Worm (Caenorhabditis elegans): Measurements from ENCODE around the gene C09F12.3.
A peak's percentile ranks its signal among the peaks of the same experiment; 100 is the strongest.

C09F12.3 gene

ce11 chrX:11042777-11043176, at the start of gene C09F12.3:
TSS of gene C09F12.3 (minus strand) at chrX:11042877.
- no peak for TF ChIP-seq ztf-29 (GFP tag; IDR thresholded peaks at IDR 0.05)
- no peak for TF ChIP-seq klf-2 (GFP tag; conservative IDR thresholded peaks at IDR 0.05)
- no peak for TF ChIP-seq ref-1 (GFP tag; conservative IDR thresholded peaks at IDR 0.05)
- no peak for TF ChIP-seq med-1 (GFP tag; optimal IDR thresholded peaks at IDR 0.05; ENCODE audit: insufficient read depth)
- TF ChIP-seq T22C8.4 (GFP tag; IDR thresholded peaks at IDR 0.05): no peak
- no peak for TF ChIP-seq flt-1 (GFP tag; IDR thresholded peaks at IDR 0.05)
- TF ChIP-seq cog-1 (tag; optimal IDR thresholded peaks at IDR 0.05): no peak
- TF ChIP-seq tab-1 (GFP tag; IDR thresholded peaks at IDR 0.05): no peak
- no peak for TF ChIP-seq ztf-23 (GFP tag; IDR thresholded peaks at IDR 0.05)

ce11 chrX:11088952-11089351, 46.3 kb upstream of the C09F12.3 start, which contains the start of gene W04G3.11:
TSS of gene W04G3.11 (plus strand) at chrX:11089195.
- TF ChIP-seq ztf-29 (GFP tag; IDR thresholded peaks at IDR 0.05): no peak
- no peak for TF ChIP-seq med-1 (GFP tag; optimal IDR thresholded peaks at IDR 0.05; ENCODE audit: insufficient read depth)
- TF ChIP-seq tab-1 (GFP tag; IDR thresholded peaks at IDR 0.05): no peak
- TF ChIP-seq flt-1 (GFP tag; IDR thresholded peaks at IDR 0.05): no peak
- no peak for TF ChIP-seq ref-1 (GFP tag; conservative IDR thresholded peaks at IDR 0.05)
- no peak for TF ChIP-seq klf-2 (GFP tag; conservative IDR thresholded peaks at IDR 0.05)
- TF ChIP-seq cog-1 (tag; optimal IDR thresholded peaks at IDR 0.05): no peak
- TF ChIP-seq ztf-23 (GFP tag; IDR thresholded peaks at IDR 0.05): no peak
- TF ChIP-seq T22C8.4 (GFP tag; IDR thresholded peaks at IDR 0.05): no peak

ce11 chrX:11085162-11085561, 42.5 kb upstream of the C09F12.3 start, which contains the start of gene W04G3.7:
TSS of gene W04G3.7 (minus strand) at chrX:11085262.
- no peak for TF ChIP-seq T22C8.4 (GFP tag; IDR thresholded peaks at IDR 0.05)
- no peak for TF ChIP-seq ref-1 (GFP tag; conservative IDR thresholded peaks at IDR 0.05)
- TF ChIP-seq med-1 (GFP tag; optimal IDR thresholded peaks at IDR 0.05; ENCODE audit: insufficient read depth): no peak
- no peak for TF ChIP-seq ztf-23 (GFP tag; IDR thresholded peaks at IDR 0.05)
- no peak for TF ChIP-seq klf-2 (GFP tag; conservative IDR thresholded peaks at IDR 0.05)

DNA sequence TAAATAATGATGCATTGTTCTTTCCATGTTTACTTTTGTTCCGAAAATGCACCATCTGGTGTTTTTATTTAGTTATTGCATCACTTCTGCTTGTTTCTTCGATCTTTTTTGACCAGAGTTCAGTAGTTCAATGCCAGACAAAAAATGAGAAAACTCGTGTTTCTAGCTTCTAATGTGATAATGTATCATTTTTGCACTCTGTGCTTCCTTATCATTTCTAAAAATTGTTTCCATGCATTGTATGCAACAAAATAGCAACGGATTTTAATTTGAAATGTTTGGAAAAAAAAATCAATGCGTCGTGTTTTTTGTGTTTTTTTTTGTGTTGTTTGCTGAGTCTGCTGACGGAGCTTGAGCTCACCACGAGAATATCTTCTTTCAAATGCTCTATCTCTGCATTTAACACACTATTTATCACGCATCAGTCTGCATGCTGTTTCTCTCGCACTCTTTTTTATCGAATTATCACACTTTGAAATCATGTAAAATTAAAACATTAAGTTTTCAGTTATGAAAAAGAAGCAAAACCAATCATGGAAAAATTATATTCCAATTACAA, 37.6 kb upstream of the C09F12.3 start, which contains the start of gene sulp-7:
sulp-7 (plus strand) TSS at position 509 of the 559 bp plus-strand sequence.
- no peak for TF ChIP-seq ztf-23 (GFP tag; IDR thresholded peaks at IDR 0.05)
- TF ChIP-seq tab-1 (GFP tag; IDR thresholded peaks at IDR 0.05): no peak
- no peak for TF ChIP-seq T22C8.4 (GFP tag; IDR thresholded peaks at IDR 0.05)
- TF ChIP-seq ztf-29 (GFP tag; IDR thresholded peaks at IDR 0.05): no peak
- TF ChIP-seq ref-1 (GFP tag; conservative IDR thresholded peaks at IDR 0.05): no peak
- no peak for TF ChIP-seq med-1 (GFP tag; optimal IDR thresholded peaks at IDR 0.05; ENCODE audit: insufficient read depth)
- TF ChIP-seq klf-2 (GFP tag; conservative IDR thresholded peaks at IDR 0.05): no peak
- no peak for TF ChIP-seq flt-1 (GFP tag; IDR thresholded peaks at IDR 0.05)
- no peak for TF ChIP-seq cog-1 (tag; optimal IDR thresholded peaks at IDR 0.05)

DNA sequence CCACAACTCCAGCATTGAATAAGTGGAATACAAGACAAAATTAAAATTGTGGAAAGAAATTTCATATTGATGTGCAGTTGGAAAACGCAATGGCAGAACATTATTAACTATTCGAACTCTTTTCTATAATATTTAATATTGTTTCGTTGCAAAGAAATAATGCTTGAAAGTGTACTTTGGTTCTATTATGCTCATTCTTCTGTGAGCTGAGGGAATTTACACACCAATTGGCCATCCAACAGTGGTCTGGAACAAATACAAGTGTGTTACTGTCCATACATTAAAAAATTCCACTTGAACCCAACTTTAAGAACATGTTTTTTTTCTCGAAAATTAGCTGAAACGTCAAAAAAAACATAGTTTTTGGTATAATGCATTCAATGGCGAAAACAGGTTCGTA, 37.0 kb upstream of the C09F12.3 start, which contains the start of gene W04G3.13:
W04G3.13 (minus strand) TSS at position 101 of the 400 bp plus-strand sequence.
- no peak for TF ChIP-seq ztf-23 (GFP tag; IDR thresholded peaks at IDR 0.05)
- TF ChIP-seq klf-2 (GFP tag; conservative IDR thresholded peaks at IDR 0.05): no peak
- TF ChIP-seq flt-1 (GFP tag; IDR thresholded peaks at IDR 0.05): no peak
- no peak for TF ChIP-seq tab-1 (GFP tag; IDR thresholded peaks at IDR 0.05)
- TF ChIP-seq ztf-29 (GFP tag; IDR thresholded peaks at IDR 0.05): no peak
- TF ChIP-seq cog-1 (tag; optimal IDR thresholded peaks at IDR 0.05): no peak
- TF ChIP-seq ref-1 (GFP tag; conservative IDR thresholded peaks at IDR 0.05): no peak
- no peak for TF ChIP-seq T22C8.4 (GFP tag; IDR thresholded peaks at IDR 0.05)
- no peak for TF ChIP-seq med-1 (GFP tag; optimal IDR thresholded peaks at IDR 0.05; ENCODE audit: insufficient read depth)

DNA sequence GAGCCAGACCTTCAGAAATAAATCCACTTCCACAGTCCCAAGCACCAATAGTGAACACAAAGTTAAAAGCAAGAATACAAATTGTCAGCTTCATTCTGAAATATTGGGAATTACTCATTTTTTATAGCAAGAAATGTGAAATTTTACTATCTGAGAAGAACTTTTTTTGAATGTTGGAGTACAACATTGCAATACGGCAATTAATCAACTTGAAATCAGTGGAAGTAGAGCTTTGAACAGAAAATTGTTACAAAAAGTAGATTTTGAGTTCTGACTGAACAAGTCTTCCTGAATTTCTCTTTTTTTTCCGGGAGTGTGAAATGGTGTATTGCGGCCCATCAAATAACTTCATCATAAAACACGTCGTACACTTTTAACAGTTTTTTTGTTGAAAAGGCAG, 35.5 kb upstream of the C09F12.3 start, which contains the start of gene W04G3.10:
W04G3.10 (minus strand) TSS at position 101 of the 400 bp plus-strand sequence.
- no peak for TF ChIP-seq flt-1 (GFP tag; IDR thresholded peaks at IDR 0.05)
- TF ChIP-seq ztf-29 (GFP tag; IDR thresholded peaks at IDR 0.05): no peak
- no peak for TF ChIP-seq med-1 (GFP tag; optimal IDR thresholded peaks at IDR 0.05; ENCODE audit: insufficient read depth)
- no peak for TF ChIP-seq ztf-23 (GFP tag; IDR thresholded peaks at IDR 0.05)
- TF ChIP-seq T22C8.4 (GFP tag; IDR thresholded peaks at IDR 0.05): no peak
- no peak for TF ChIP-seq cog-1 (tag; optimal IDR thresholded peaks at IDR 0.05)
- no peak for TF ChIP-seq ref-1 (GFP tag; conservative IDR thresholded peaks at IDR 0.05)

ce11 chrX:11076491-11076890, 33.8 kb upstream of the C09F12.3 start, which contains the start of gene W04G3.12:
TSS of gene W04G3.12 (minus strand) at chrX:11076801.
- no peak for TF ChIP-seq flt-1 (GFP tag; IDR thresholded peaks at IDR 0.05)
- TF ChIP-seq ztf-29 (GFP tag; IDR thresholded peaks at IDR 0.05): no peak
- no peak for TF ChIP-seq tab-1 (GFP tag; IDR thresholded peaks at IDR 0.05)
- TF ChIP-seq T22C8.4 (GFP tag; IDR thresholded peaks at IDR 0.05): no peak
- no peak for TF ChIP-seq cog-1 (tag; optimal IDR thresholded peaks at IDR 0.05)
- TF ChIP-seq klf-2 (GFP tag; conservative IDR thresholded peaks at IDR 0.05): no peak
- no peak for TF ChIP-seq med-1 (GFP tag; optimal IDR thresholded peaks at IDR 0.05; ENCODE audit: insufficient read depth)
- no peak for TF ChIP-seq ztf-23 (GFP tag; IDR thresholded peaks at IDR 0.05)
- TF ChIP-seq ref-1 (GFP tag; conservative IDR thresholded peaks at IDR 0.05): no peak

DNA sequence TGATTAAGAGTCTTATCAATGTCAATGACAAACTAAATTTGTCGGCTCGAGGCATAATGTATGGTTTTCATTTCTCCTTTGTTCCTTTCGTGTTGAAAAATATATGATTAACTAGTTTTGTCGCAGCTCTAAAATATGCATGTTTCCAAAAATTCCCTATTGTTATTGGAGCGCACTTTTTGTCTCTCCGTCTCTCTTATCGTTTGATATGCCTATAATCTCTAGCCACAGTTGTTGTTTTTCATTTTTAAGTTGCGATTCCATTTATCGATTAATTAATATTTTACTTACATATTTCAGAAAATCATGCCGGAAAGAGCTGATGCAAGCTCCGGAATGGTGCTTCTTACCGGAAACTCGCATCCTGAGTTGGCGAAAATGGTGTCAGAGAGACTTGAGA, 30.7 kb upstream of the C09F12.3 start, which contains the start of gene W04G3.5:
W04G3.5 (plus strand) TSS at position 301 of the 400 bp plus-strand sequence.
- TF ChIP-seq T22C8.4 (GFP tag; IDR thresholded peaks at IDR 0.05) (no peak), flt-1 (GFP tag; IDR thresholded peaks at IDR 0.05) (no peak)

ce11 chrX:11072701-11073100, 30.0 kb upstream of the C09F12.3 start:
- TF ChIP-seq klf-2 (GFP tag; conservative IDR thresholded peaks at IDR 0.05) (no peak), ztf-23 (GFP tag; IDR thresholded peaks at IDR 0.05) (0 out of 2 replicates have a peak, but pooled peaks have one; percentile 51), T22C8.4 (GFP tag; IDR thresholded peaks at IDR 0.05) (no peak), flt-1 (GFP tag; IDR thresholded peaks at IDR 0.05) (no peak; the same call in 1 of the 2 replicates)

DNA sequence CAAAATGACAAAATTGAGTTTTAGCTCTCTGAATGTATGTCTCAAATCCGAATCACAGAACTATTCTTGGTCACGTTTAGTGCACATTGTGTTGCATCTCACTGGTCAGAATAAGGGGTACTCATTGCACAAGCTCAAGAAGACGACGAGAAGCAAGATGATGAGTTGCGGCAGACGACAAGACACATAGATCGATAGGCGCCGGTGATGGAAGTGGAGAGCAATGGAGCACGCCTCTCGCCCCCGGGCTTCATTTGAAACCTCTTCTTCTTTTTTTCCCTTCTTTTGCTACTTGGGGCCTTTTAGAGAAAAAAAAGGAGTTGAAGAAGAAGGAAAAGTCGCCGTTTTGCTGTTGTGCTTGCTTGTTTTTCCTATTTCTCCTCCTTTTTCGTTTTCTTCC, 25.7 kb upstream of the C09F12.3 start, which contains the start of gene apt-9:
apt-9 (plus strand) TSS at position 194 of the 400 bp plus-strand sequence.
- TF ChIP-seq T22C8.4 (GFP tag; IDR thresholded peaks at IDR 0.05) (no peak), cog-1 (tag; optimal IDR thresholded peaks at IDR 0.05) (no peak), ztf-23 (GFP tag; IDR thresholded peaks at IDR 0.05) (no peak), tab-1 (GFP tag; IDR thresholded peaks at IDR 0.05) (no peak), ztf-29 (GFP tag; IDR thresholded peaks at IDR 0.05) (no peak), med-1 (GFP tag; optimal IDR thresholded peaks at IDR 0.05; ENCODE audit: insufficient read depth) (no peak), flt-1 (GFP tag; IDR thresholded peaks at IDR 0.05) (no peak), ref-1 (GFP tag; conservative IDR thresholded peaks at IDR 0.05) (no peak), klf-2 (GFP tag; conservative IDR thresholded peaks at IDR 0.05) (no peak)

Measured in whole organism, midembryonic.